Worm (Caenorhabditis elegans): ENCODE data around the gene nrde-1.

Gene nrde-1

DNA sequence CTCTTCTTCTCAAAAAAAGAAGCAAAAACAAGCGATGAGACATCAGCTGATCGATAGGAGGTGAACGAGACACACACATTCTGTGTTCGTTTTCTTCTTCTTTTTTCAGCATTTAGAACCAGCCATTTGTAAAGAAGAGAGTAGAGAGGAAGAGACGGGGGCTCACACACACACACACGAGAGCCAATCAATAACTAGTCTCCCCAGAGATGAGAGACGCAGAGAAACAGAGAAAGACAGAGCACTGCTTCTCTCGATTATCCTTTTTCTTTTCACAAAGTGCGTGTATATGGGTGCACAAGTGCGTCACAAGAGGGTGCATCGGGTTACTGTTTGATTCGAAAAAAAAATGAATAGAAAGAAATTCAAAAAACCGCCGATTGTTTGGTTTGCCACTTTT, 35.9 kb upstream of the nrde-1 start (continued):
- TF ChIP-seq sea-2 (GFP tag; optimal IDR thresholded peaks at IDR 0.05) (peak; percentile 18), nhr-12 (tag; optimal IDR thresholded peaks at IDR 0.05) (no peak)

DNA sequence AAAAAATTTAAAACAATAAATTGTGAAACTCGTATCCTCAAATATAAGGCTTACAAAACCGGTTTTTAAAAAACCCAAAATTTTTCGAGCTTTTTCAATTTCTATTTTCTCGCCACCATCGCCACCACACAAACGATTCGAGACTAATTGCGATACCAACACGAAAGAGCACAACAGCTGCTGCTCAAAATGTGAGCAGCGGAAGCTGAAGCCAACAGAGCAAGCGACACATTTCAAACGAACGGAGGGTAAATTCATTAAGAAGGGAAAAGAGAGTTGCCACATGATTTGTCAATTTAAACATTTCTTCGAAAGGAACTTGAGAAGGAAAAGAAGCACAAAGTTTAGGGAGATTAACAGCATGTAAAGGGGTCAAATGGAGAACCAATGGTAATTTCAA, 34.2 kb upstream of the nrde-1 start:
- no peak for TF ChIP-seq ama-1 (optimal IDR thresholded peaks at IDR 0.05)
- TF ChIP-seq nhr-28 (tag; optimal IDR thresholded peaks at IDR 0.05) = no peak
- TF ChIP-seq skn-1 (tag; optimal IDR thresholded peaks at IDR 0.05) = no peak
- TF ChIP-seq ceh-9 (tag; optimal IDR thresholded peaks at IDR 0.05) = no peak
- peak; percentile 36 for TF ChIP-seq lin-39 (tag; optimal IDR thresholded peaks at IDR 0.05)

DNA sequence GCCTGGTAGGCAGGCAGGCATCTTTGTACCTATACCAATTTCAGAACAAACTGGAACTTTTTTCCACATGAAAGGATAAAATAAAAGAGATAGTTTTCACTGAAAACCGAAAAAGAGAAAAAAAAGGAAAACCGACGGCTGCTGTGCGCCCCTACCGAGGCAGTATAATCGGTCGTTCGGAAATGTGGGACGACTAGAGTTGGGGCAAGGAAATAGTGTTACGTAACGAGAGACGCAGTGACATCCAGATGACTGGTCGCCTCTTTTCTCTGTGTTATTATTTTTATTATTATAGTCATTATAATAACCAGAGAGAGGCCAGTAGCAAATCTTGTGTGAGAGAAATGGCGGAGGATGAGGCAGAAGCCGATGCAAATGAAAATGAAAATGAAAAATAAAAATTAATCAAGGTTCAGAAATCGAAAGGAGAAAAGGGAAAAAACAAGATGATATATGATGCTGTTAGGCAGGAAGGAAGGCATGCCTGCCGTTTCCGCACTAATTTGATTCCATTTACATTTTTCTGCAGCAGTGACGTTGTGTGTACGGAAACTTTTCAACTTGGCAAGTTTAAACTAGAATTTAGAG, 31.8 kb upstream of the nrde-1 start:
- peak; percentile 23 for TF ChIP-seq nhr-23 (tag; optimal IDR thresholded peaks at IDR 0.05)
- TF ChIP-seq nfya-1 (tag; optimal IDR thresholded peaks at IDR 0.05; ENCODE audit: insufficient read depth) = peak; percentile 32
- peak; percentile 29 for TF ChIP-seq hmg-11 (tag; optimal IDR thresholded peaks at IDR 0.05)
- no peak for TF ChIP-seq mml-1 (tag; optimal IDR thresholded peaks at IDR 0.05)

DNA sequence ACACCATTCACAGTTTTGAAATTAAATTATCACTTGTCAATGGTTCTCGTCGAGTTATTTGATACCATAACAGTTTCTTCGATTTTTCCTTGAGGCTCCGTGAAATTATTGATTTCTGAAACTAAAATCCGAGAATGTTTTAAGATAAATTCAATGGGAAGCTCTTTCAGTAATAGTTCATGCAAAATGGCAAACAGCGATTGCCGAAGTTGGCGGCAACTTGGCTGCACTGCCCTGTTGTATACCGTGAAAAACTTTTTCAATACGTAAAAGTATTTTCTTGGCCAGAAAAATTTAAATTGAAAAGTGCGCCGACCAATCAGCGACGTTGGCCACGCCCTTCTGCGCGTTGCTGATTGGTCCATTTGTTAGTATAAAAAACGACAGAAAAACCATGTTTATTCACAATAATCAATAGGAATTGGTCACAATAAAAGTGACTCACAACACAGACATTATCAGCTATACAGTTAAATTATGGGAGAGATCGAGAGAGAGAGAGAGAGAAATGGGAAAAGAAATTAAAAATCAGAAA, 30.3 kb upstream of the nrde-1 start:
- TF ChIP-seq nhr-77 (tag; optimal IDR thresholded peaks at IDR 0.05) (no peak), nfya-1 (tag; optimal IDR thresholded peaks at IDR 0.05; ENCODE audit: insufficient read depth) (peak; percentile 87)

DNA sequence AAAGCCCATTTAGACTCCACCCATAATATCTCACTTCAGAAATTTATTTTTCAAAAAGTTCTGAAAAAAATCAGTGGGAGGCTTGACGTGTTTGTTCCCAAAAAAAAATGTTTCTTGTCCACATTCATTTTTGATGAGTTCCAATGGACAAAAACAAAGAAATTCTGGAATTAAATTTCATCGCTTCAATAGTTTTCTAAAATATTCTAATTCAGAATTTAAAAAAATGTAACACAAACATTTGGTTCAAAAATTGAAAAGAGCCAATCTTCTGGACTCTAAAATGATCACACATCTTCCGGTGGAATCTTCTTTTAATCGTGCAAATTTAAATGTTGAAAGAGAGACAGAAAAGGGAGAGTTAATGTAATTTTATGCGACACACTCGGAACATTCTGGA, 20.7 kb upstream of the nrde-1 start:
- TF ChIP-seq ztf-4 (tag; optimal IDR thresholded peaks at IDR 0.05) = no peak
- TF ChIP-seq sea-2 (GFP tag; optimal IDR thresholded peaks at IDR 0.05) = no peak
- no peak for TF ChIP-seq lin-15B (tag; optimal IDR thresholded peaks at IDR 0.05)
- TF ChIP-seq tbx-2 (tag; optimal IDR thresholded peaks at IDR 0.05) = no peak
- no peak for TF ChIP-seq ceh-28 (tag; optimal IDR thresholded peaks at IDR 0.05)
- TF ChIP-seq R02D3.7 (tag; optimal IDR thresholded peaks at IDR 0.05) = no peak
- TF ChIP-seq nhr-11 (tag; optimal IDR thresholded peaks at IDR 0.05) = no peak
- no peak for TF ChIP-seq nhr-77 (tag; optimal IDR thresholded peaks at IDR 0.05)
- no peak for TF ChIP-seq pqm-1 (tag; optimal IDR thresholded peaks at IDR 0.05)
- no peak for TF ChIP-seq nhr-23 (tag; optimal IDR thresholded peaks at IDR 0.05)
- TF ChIP-seq elt-1 (tag; optimal IDR thresholded peaks at IDR 0.05) = no peak
- no peak for TF ChIP-seq zag-1 (tag; optimal IDR thresholded peaks at IDR 0.05)
- TF ChIP-seq nfya-1 (tag; optimal IDR thresholded peaks at IDR 0.05; ENCODE audit: insufficient read depth) = no peak
- TF ChIP-seq egl-27 (tag; optimal IDR thresholded peaks at IDR 0.05) = no peak
- no peak for TF ChIP-seq ceh-9 (tag; optimal IDR thresholded peaks at IDR 0.05)
- TF ChIP-seq ztf-11 (tag; optimal IDR thresholded peaks at IDR 0.05) = no peak
- no peak for TF ChIP-seq pha-4 (tag; optimal IDR thresholded peaks at IDR 0.05)

DNA sequence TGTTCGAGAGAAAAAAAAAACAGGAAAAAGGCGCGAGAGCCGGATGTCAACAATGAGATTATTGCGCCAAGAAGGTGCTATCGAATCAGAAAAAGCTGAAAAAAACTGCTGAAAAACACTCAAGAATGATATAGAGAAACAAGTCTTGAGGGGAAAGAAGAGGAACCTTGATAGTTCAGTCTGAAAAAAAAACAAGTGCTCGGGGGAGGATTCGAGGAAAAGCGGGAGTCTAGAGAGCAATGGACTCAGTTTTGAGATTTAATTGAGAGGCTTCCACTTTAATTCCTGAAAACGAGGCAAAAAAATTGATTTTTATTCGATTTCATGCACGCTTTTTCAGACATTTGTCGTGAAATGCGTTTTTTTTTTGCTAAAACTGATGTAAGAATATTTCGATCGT, 18.7 kb upstream of the nrde-1 start, which contains the start of gene npr-15:
TSS of gene npr-15 (minus strand) at position 101 of the 400 bp plus-strand sequence.
- TF ChIP-seq egl-27 (tag; optimal IDR thresholded peaks at IDR 0.05) (no peak), fkh-10 (GFP tag; optimal IDR thresholded peaks at IDR 0.05) (no peak), ztf-4 (tag; optimal IDR thresholded peaks at IDR 0.05) (no peak), elt-3 (tag; optimal IDR thresholded peaks at IDR 0.05) (no peak), snpc-4 (tag; optimal IDR thresholded peaks at IDR 0.05) (no peak), lsy-12 (tag; optimal IDR thresholded peaks at IDR 0.05) (no peak), ceh-9 (tag; optimal IDR thresholded peaks at IDR 0.05) (no peak), elt-2 (tag; optimal IDR thresholded peaks at IDR 0.05) (no peak), unc-62 (GFP tag; optimal IDR thresholded peaks at IDR 0.05) (no peak), nhr-25 (tag; optimal IDR thresholded peaks at IDR 0.05) (no peak)

DNA sequence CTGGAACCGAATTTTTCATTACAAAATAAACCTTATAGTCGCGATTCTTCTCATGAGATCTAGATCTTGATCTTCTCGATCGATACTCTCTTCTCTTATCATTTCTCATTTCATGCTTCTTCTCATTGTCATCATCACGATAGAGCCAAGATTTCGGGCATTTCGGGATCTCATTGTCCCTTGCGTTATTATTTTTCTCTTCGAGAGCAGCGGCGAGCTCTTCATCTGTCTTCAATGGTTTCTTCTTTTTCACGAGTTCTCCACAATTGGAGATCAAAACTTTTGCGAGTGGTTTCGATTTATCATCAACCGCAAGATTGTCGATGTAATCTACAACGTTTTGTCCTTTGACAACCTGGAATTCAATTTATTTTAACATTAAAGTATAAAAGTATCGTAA, 14.9 kb upstream of the nrde-1 start:
- no peak for TF ChIP-seq lin-15B (tag; optimal IDR thresholded peaks at IDR 0.05)
- no peak for TF ChIP-seq skn-1 (tag; optimal IDR thresholded peaks at IDR 0.05)
- TF ChIP-seq ama-1 (optimal IDR thresholded peaks at IDR 0.05) = no peak
- no peak for TF ChIP-seq egl-27 (tag; optimal IDR thresholded peaks at IDR 0.05)

All from whole organism, L3 larva.